Fruit fly (Drosophila melanogaster): ENCODE data around the gene Polr3I.

The Polr3I gene

dm6 chrX:16911962-16912361 is 27.6 kb downstream of the Polr3I start:
- TF ChIP-seq CG34367 (tag; optimal IDR thresholded peaks at IDR 0.05) = no peak
- no peak for TF ChIP-seq Pif1B (GFP tag; optimal IDR thresholded peaks at IDR 0.05)
- no peak for TF ChIP-seq rn (GFP tag; IDR thresholded peaks at IDR 0.05)
- TF ChIP-seq CG15710 (tag; optimal IDR thresholded peaks at IDR 0.05) = no peak
- no peak for TF ChIP-seq Pif1A (GFP tag; optimal IDR thresholded peaks at IDR 0.05)
- TF ChIP-seq Snoo (tag; optimal IDR thresholded peaks at IDR 0.05) = no peak
- no peak for TF ChIP-seq fd96Ca (GFP tag; IDR thresholded peaks at IDR 0.05)
- TF ChIP-seq Ets98B (GFP tag; IDR thresholded peaks at IDR 0.05) = no peak
- no peak for TF ChIP-seq CG10348 (GFP tag; IDR thresholded peaks at IDR 0.05)
- no peak for TF ChIP-seq CG9948 (tag; optimal IDR thresholded peaks at IDR 0.05)
- TF ChIP-seq D1 (tag; optimal IDR thresholded peaks at IDR 0.05) = no peak
- TF ChIP-seq CG13204 (GFP tag; optimal IDR thresholded peaks at IDR 0.05) = no peak
- TF ChIP-seq CG17806 (tag; optimal IDR thresholded peaks at IDR 0.05) = no peak

- peak; percentile 40 for TF ChIP-seq CG13204 (GFP tag; optimal IDR thresholded peaks at IDR 0.05)
- TF ChIP-seq CG4496 (GFP tag; IDR thresholded peaks at IDR 0.05) = no peak
- peak; percentile 20; the same call in 1 of the 2 replicates for TF ChIP-seq Ets98B (GFP tag; IDR thresholded peaks at IDR 0.05)
- TF ChIP-seq CG12605 (GFP tag; IDR thresholded peaks at IDR 0.05) = no peak
- TF ChIP-seq rn (GFP tag; IDR thresholded peaks at IDR 0.05) = no peak
- peak; percentile 67 for TF ChIP-seq EcR (GFP tag; optimal IDR thresholded peaks at IDR 0.05)
- no peak for TF ChIP-seq CG14655 (GFP tag; optimal IDR thresholded peaks at IDR 0.05)
Measured at dm6 chrX:16912965-16913755, 28.8 kb downstream of the Polr3I start, which contains the start of gene CG4928. TSS of gene CG4928 (plus strand) at chrX:16913180.

dm6 chrX:16917462-16917861 is 33.1 kb downstream of the Polr3I start:
- 0 out of 3 replicates have a peak, but pooled peaks have one; percentile 16 for TF ChIP-seq CG4496 (GFP tag; IDR thresholded peaks at IDR 0.05)
- TF ChIP-seq rn (GFP tag; IDR thresholded peaks at IDR 0.05) = no peak
- TF ChIP-seq Pif1A (GFP tag; optimal IDR thresholded peaks at IDR 0.05) = no peak

dm6 chrX:16918767-16919336 is 34.5 kb downstream of the Polr3I start:
- TF ChIP-seq CG9948 (tag; optimal IDR thresholded peaks at IDR 0.05) = no peak
- TF ChIP-seq EcR (GFP tag; optimal IDR thresholded peaks at IDR 0.05) = no peak
- no peak for TF ChIP-seq rn (GFP tag; IDR thresholded peaks at IDR 0.05)
- TF ChIP-seq D1 (tag; optimal IDR thresholded peaks at IDR 0.05) = no peak
- TF ChIP-seq CG32121 (GFP tag; IDR thresholded peaks at IDR 0.05) = no peak
- no peak for TF ChIP-seq CG10348 (GFP tag; IDR thresholded peaks at IDR 0.05)
- TF ChIP-seq CG4496 (GFP tag; IDR thresholded peaks at IDR 0.05) = no peak
- TF ChIP-seq Pif1B (GFP tag; optimal IDR thresholded peaks at IDR 0.05) = no peak
- TF ChIP-seq CG17806 (tag; optimal IDR thresholded peaks at IDR 0.05) = no peak
- TF ChIP-seq gl (tag; optimal IDR thresholded peaks at IDR 0.05) = no peak

dm6 chrX:16920682-16921286 is 36.4 kb downstream of the Polr3I start:
- 0 out of 3 replicates have a peak, but pooled peaks have one; percentile 8 for TF ChIP-seq fd96Ca (GFP tag; IDR thresholded peaks at IDR 0.05)
- no peak for TF ChIP-seq CG15710 (tag; optimal IDR thresholded peaks at IDR 0.05)

dm6 chrX:16922626-16923025 is 38.2 kb downstream of the Polr3I start:
- no peak for TF ChIP-seq CG12605 (GFP tag; IDR thresholded peaks at IDR 0.05)
- TF ChIP-seq Snoo (tag; optimal IDR thresholded peaks at IDR 0.05) = no peak
- TF ChIP-seq D1 (tag; optimal IDR thresholded peaks at IDR 0.05) = no peak
- TF ChIP-seq CG34367 (tag; optimal IDR thresholded peaks at IDR 0.05) = no peak
- TF ChIP-seq CG10348 (GFP tag; IDR thresholded peaks at IDR 0.05) = no peak
- no peak for TF ChIP-seq CG32121 (GFP tag; IDR thresholded peaks at IDR 0.05)
- no peak for TF ChIP-seq Pif1B (GFP tag; optimal IDR thresholded peaks at IDR 0.05)
- no peak for TF ChIP-seq CG14655 (GFP tag; optimal IDR thresholded peaks at IDR 0.05)
- no peak for TF ChIP-seq CG17806 (tag; optimal IDR thresholded peaks at IDR 0.05)
- no peak for TF ChIP-seq CG9948 (tag; optimal IDR thresholded peaks at IDR 0.05)
- TF ChIP-seq Pif1A (GFP tag; optimal IDR thresholded peaks at IDR 0.05) = no peak
- TF ChIP-seq fd96Ca (GFP tag; IDR thresholded peaks at IDR 0.05) = no peak
- TF ChIP-seq CG8301 (tag; optimal IDR thresholded peaks at IDR 0.05) = no peak
- TF ChIP-seq CG4496 (GFP tag; IDR thresholded peaks at IDR 0.05) = no peak

dm6 chrX:16923503-16923902 is 39.1 kb downstream of the Polr3I start:
- TF ChIP-seq CG9948 (tag; optimal IDR thresholded peaks at IDR 0.05) = no peak
- no peak for TF ChIP-seq CG15710 (tag; optimal IDR thresholded peaks at IDR 0.05)
- no peak for TF ChIP-seq CG13204 (GFP tag; optimal IDR thresholded peaks at IDR 0.05)
- no peak for TF ChIP-seq CG12605 (GFP tag; IDR thresholded peaks at IDR 0.05)
- TF ChIP-seq fd96Ca (GFP tag; IDR thresholded peaks at IDR 0.05) = no peak
- TF ChIP-seq Pif1B (GFP tag; optimal IDR thresholded peaks at IDR 0.05) = no peak
- no peak for TF ChIP-seq CG34367 (tag; optimal IDR thresholded peaks at IDR 0.05)
- TF ChIP-seq Ets98B (GFP tag; IDR thresholded peaks at IDR 0.05) = no peak
